Fruit fly (Drosophila melanogaster): ENCODE measurements around the gene TM9SF2.
A peak's percentile ranks its signal among the peaks of the same experiment; 100 is the strongest.

TM9SF2 gene

dm6 chr2L:20758188-20758846 lies 24.2 kb upstream of the TM9SF2 start (continued):
- TF ChIP-seq HmgZ (tag; optimal IDR thresholded peaks at IDR 0.05) (no peak), wek (GFP tag; optimal IDR thresholded peaks at IDR 0.05) (no peak), lmd (GFP tag; IDR thresholded peaks at IDR 0.05) (0 out of 2 replicates have a peak, but pooled peaks have one; percentile 10), BtbVII (GFP tag; optimal IDR thresholded peaks at IDR 0.05) (no peak), bigmax (GFP tag; optimal IDR thresholded peaks at IDR 0.05) (no peak), Kr (GFP tag; optimal IDR thresholded peaks at IDR 0.05) (no peak), NK7.1 (GFP tag; optimal IDR thresholded peaks at IDR 0.05) (no peak), pho (GFP tag; optimal IDR thresholded peaks at IDR 0.05) (no peak), Hr3 (GFP tag; optimal IDR thresholded peaks at IDR 0.05) (no peak), Six4 (GFP tag; optimal IDR thresholded peaks at IDR 0.05) (no peak), CG6813 (GFP tag; optimal IDR thresholded peaks at IDR 0.05) (no peak), Hmx (GFP tag; optimal IDR thresholded peaks at IDR 0.05) (no peak), Side (GFP tag; optimal IDR thresholded peaks at IDR 0.05) (no peak), CG4730 (GFP tag; IDR thresholded peaks at IDR 0.05) (no peak), CG9876 (GFP tag; optimal IDR thresholded peaks at IDR 0.05) (no peak), CG14050 (GFP tag; IDR thresholded peaks at IDR 0.05) (no peak), jumu (GFP tag; optimal IDR thresholded peaks at IDR 0.05) (no peak), CG3838 (GFP tag; optimal IDR thresholded peaks at IDR 0.05) (no peak), bsh (GFP tag; optimal IDR thresholded peaks at IDR 0.05) (peak in 1 of 2 experiments; percentile 17)

dm6 chr2L:20757808-20758187 lies 23.7 kb upstream of the TM9SF2 start, which contains the start of the genes Rhau and dia:
Rhau (minus strand) TSS chr2L:20757985.
dia (plus strand) TSS chr2L:20758144.
- TF ChIP-seq Abd-B (GFP tag; optimal IDR thresholded peaks at IDR 0.05) (peak; percentile 50), Fer1 (GFP tag; optimal IDR thresholded peaks at IDR 0.05) (no peak), grau (tag; optimal IDR thresholded peaks at IDR 0.05) (peak; percentile 43), CG9727 (GFP tag; optimal IDR thresholded peaks at IDR 0.05) (no peak), CG4617 (GFP tag; optimal IDR thresholded peaks at IDR 0.05; ENCODE audit: borderline replicate concordance) (peak; percentile 56), klu (GFP tag; IDR thresholded peaks at IDR 0.05) (no peak), NFAT (GFP tag; IDR thresholded peaks at IDR 0.05) (0 out of 2 replicates have a peak, but pooled peaks have one; percentile 33), abd-A (tag; optimal IDR thresholded peaks at IDR 0.05) (no peak), tgo (GFP tag; IDR thresholded peaks at IDR 0.05) (no peak), amos (GFP tag; IDR thresholded peaks at IDR 0.05; ENCODE audit: partially characterized antibody) (peak; percentile 21; the same call in 1 of the 2 replicates), ab (GFP tag; optimal IDR thresholded peaks at IDR 0.05) (no peak), D19A (tag; optimal IDR thresholded peaks at IDR 0.05) (peak; percentile 38), Max (GFP tag; optimal IDR thresholded peaks at IDR 0.05) (peak; percentile 12), Spps (tag; optimal IDR thresholded peaks at IDR 0.05) (no peak), CG8478 (optimal IDR thresholded peaks at IDR 0.05) (no peak), CG12391 (tag; optimal IDR thresholded peaks at IDR 0.05) (peak; percentile 63), pan (optimal IDR thresholded peaks at IDR 0.05) (no peak), pan (GFP tag; optimal IDR thresholded peaks at IDR 0.05 in 1 of 2, IDR thresholded peaks at IDR 0.05 in 1 of 2) (no peak), row (GFP tag; IDR thresholded peaks at IDR 0.05) (peak; percentile 56), BEAF-32 (GFP tag; optimal IDR thresholded peaks at IDR 0.05) (peak; percentile 57), ato (GFP tag; IDR thresholded peaks at IDR 0.05; ENCODE audit: partially characterized antibody) (no peak), Drgx (GFP tag; IDR thresholded peaks at IDR 0.05) (no peak), fd3F (GFP tag; optimal IDR thresholded peaks at IDR 0.05) (peak; percentile 30), hb (GFP tag; IDR thresholded peaks at IDR 0.05; ENCODE audit: partially characterized antibody) (no peak), Lhr (GFP tag; optimal IDR thresholded peaks at IDR 0.05) (peak; percentile 93), CG10431 (GFP tag; optimal IDR thresholded peaks at IDR 0.05) (peak; percentile 61), Hmr (GFP tag; optimal IDR thresholded peaks at IDR 0.05) (peak; percentile 70), ssp (GFP tag; IDR thresholded peaks at IDR 0.05) (no peak), CG14050 (GFP tag; IDR thresholded peaks at IDR 0.05) (no peak), yki (optimal IDR thresholded peaks at IDR 0.05) (no peak), CTCF (GFP tag; optimal IDR thresholded peaks at IDR 0.05) (peak; percentile 17), al (GFP tag; IDR thresholded peaks at IDR 0.05) (0 out of 2 replicates have a peak, but pooled peaks have one; percentile 14), ranshi (GFP tag; IDR thresholded peaks at IDR 0.05) (no peak), dati (GFP tag; IDR thresholded peaks at IDR 0.05) (no peak)
